Worm (Caenorhabditis elegans): ENCODE data around the gene C33D9.8.

ce11 chrIV:8786654-8787053, at the start of gene C33D9.8:
- TF ChIP-seq zip-2 (tag; optimal IDR thresholded peaks at IDR 0.05) (no peak), hif-1 (tag; optimal IDR thresholded peaks at IDR 0.05) (no peak), set-16 (GFP tag; IDR thresholded peaks at IDR 0.05) (no peak), R02D3.7 (tag; optimal IDR thresholded peaks at IDR 0.05) (no peak), zag-1 (tag; optimal IDR thresholded peaks at IDR 0.05) (no peak), T26A8.4 (GFP tag; IDR thresholded peaks at IDR 0.05) (no peak), egl-27 (tag; optimal IDR thresholded peaks at IDR 0.05) (no peak), mdt-29 (GFP tag; IDR thresholded peaks at IDR 0.05) (no peak), ceh-20 (GFP tag; IDR thresholded peaks at IDR 0.05) (no peak), dmd-8 (GFP tag; IDR thresholded peaks at IDR 0.05) (no peak), gei-8 (GFP tag; optimal IDR thresholded peaks at IDR 0.05) (no peak)
